Worm (Caenorhabditis elegans) whole organism, young adult: ENCODE data around the gene srh-61.
A peak's percentile ranks its signal among the peaks of the same experiment; 100 is the strongest.
"Not testable (repeated sequence)": the region's sequence is repeated elsewhere in the genome, so short reads cannot be mapped to it uniquely, and the experiment has no call there.

ENCODE experiments used
- B0261.1 ChIP-seq: sonication (generic microtip); optimal IDR thresholded peaks from 2 replicates; lab custom pipeline; 2016; ENCODE audit warnings: mild to moderate bottlenecking, missing genetic modification characterization, moderate library complexity, missing compliant biosample characterization
- B0336.3 ChIP-seq: fragments of 200-800 bp; sonication (Bioruptor generic); IDR thresholded peaks from 2 replicates; pipeline ENCODE4 v1.3.6; 2022; ENCODE audit warnings: missing genetic modification characterization, missing compliant biosample characterization
- D2030.7 ChIP-seq: fragments of 200-800 bp; sonication (Bioruptor generic); IDR thresholded peaks from 2 replicates; pipeline ENCODE4 v1.3.6; 2022; ENCODE audit warnings: missing genetic modification reagents, missing genetic modification characterization, missing compliant biosample characterization
- F23B12.7 ChIP-seq: sonication (generic microtip); optimal IDR thresholded peaks from 2 replicates; lab custom pipeline; 2017; ENCODE audit warnings: missing genetic modification characterization, mild to moderate bottlenecking, missing compliant biosample characterization, antibody characterized with exemption, moderate library complexity; ENCODE audit not compliant: insufficient read depth
- F33H1.4 ChIP-seq: fragments of 200-800 bp; sonication (Bioruptor generic); IDR thresholded peaks from 2 replicates; pipeline ENCODE4 v1.3.6; 2022; ENCODE audit warnings: missing genetic modification reagents, missing genetic modification characterization, missing compliant biosample characterization
- K11D2.4 ChIP-seq: fragments of 200-800 bp; sonication (Bioruptor generic); IDR thresholded peaks from 2 replicates; pipeline ENCODE4 v1.3.6; 2022; ENCODE audit warnings: missing genetic modification reagents, missing genetic modification characterization, missing compliant biosample characterization
- K12H6.12 ChIP-seq: fragments of 200-800 bp; sonication (Bioruptor generic); optimal IDR thresholded peaks from 2 replicates; lab custom pipeline; 2018; ENCODE audit warnings: mild to moderate bottlenecking, missing genetic modification characterization, missing compliant biosample characterization
- T07F8.4 ChIP-seq: sonication (generic microtip); optimal IDR thresholded peaks from 2 replicates; lab custom pipeline; 2016; ENCODE audit warnings: mild to moderate bottlenecking, missing genetic modification characterization, moderate library complexity, missing compliant biosample characterization
- Y67H2A.10 ChIP-seq: fragments of 200-800 bp; sonication (Bioruptor generic); conservative IDR thresholded peaks from 2 replicates; pipeline ENCODE4 v1.3.6; 2022; ENCODE audit warnings: missing genetic modification reagents, missing genetic modification characterization, missing compliant biosample characterization
- Y79H2A.3 ChIP-seq: fragments of 200-800 bp; sonication (Bioruptor generic); conservative IDR thresholded peaks from 2 replicates; pipeline ENCODE4 v1.3.6; 2022; ENCODE audit warnings: missing genetic modification reagents, missing genetic modification characterization, missing compliant biosample characterization
- Y95B8A.8 ChIP-seq: fragments of 200-800 bp; sonication (Bioruptor generic); IDR thresholded peaks from 2 replicates; pipeline ENCODE4 v1.3.6; 2022; ENCODE audit warnings: missing genetic modification reagents, missing genetic modification characterization, missing compliant biosample characterization
- ZK185.1 ChIP-seq: sonication (generic microtip); optimal IDR thresholded peaks from 2 replicates; lab custom pipeline; 2016; ENCODE audit warnings: mild to moderate bottlenecking, missing genetic modification characterization, missing compliant biosample characterization; ENCODE audit not compliant: poor library complexity, severe bottlenecking
- ama-1 ChIP-seq, 3 experiments: fragments of 150-350 bp in 1 of 3; sonication (generic microtip) in 2 of 3; optimal IDR thresholded peaks; 2 replicates each; lab custom pipeline; 2014 to 2018; ENCODE audit warnings: missing biosample characterization in 2 of 3, missing genetic modification characterization in 2 of 3, missing genetic modification reagents in 2 of 3
- atf-7 ChIP-seq: sonication (generic microtip); optimal IDR thresholded peaks from 2 replicates; lab custom pipeline; 2017; ENCODE audit warnings: mild to moderate bottlenecking, missing genetic modification characterization, missing compliant biosample characterization
- attf-3 ChIP-seq: fragments of 200-800 bp; sonication (Bioruptor generic); conservative IDR thresholded peaks from 2 replicates; pipeline ENCODE4 v1.3.6; 2022; ENCODE audit warnings: missing genetic modification reagents, missing genetic modification characterization, missing compliant biosample characterization
- attf-5 ChIP-seq: fragments of 200-800 bp; sonication (Bioruptor generic); optimal IDR thresholded peaks from 2 replicates; lab custom pipeline; 2018; ENCODE audit warnings: mild to moderate bottlenecking, missing genetic modification characterization, missing compliant biosample characterization
- attf-6 ChIP-seq: fragments of 200-800 bp; sonication (Bioruptor generic); IDR thresholded peaks from 2 replicates; pipeline ENCODE4 v1.3.6; 2022; ENCODE audit warnings: missing genetic modification reagents, missing genetic modification characterization, missing compliant biosample characterization
- ceh-40 ChIP-seq: fragments of 200-800 bp; sonication (Bioruptor generic); IDR thresholded peaks from 2 replicates; pipeline ENCODE4 v1.3.6; 2022; ENCODE audit warnings: missing genetic modification characterization, missing compliant biosample characterization
- chd-7 ChIP-seq: sonication (generic microtip); optimal IDR thresholded peaks from 2 replicates; lab custom pipeline; 2016; ENCODE audit warnings: mild to moderate bottlenecking, missing genetic modification characterization, moderate library complexity, missing compliant biosample characterization
- die-1 ChIP-seq: sonication (generic microtip); optimal IDR thresholded peaks from 2 replicates; lab custom pipeline; 2016; ENCODE audit warnings: missing genotype, mild to moderate bottlenecking, missing genetic modification characterization, missing compliant biosample characterization
- dox-1 ChIP-seq: fragments of 200-800 bp; sonication (Bioruptor generic); IDR thresholded peaks from 2 replicates; pipeline ENCODE4 v1.3.6; 2022; ENCODE audit warnings: missing genetic modification reagents, missing genetic modification characterization, missing compliant biosample characterization
- egl-44 ChIP-seq: fragments of 200-800 bp; sonication (Bioruptor generic); IDR thresholded peaks from 2 replicates; pipeline ENCODE4 v1.3.6; 2022; ENCODE audit warnings: missing genetic modification reagents, missing genetic modification characterization, missing compliant biosample characterization
- ekl-4 ChIP-seq: fragments of 200-800 bp; sonication (Bioruptor generic); IDR thresholded peaks from 2 replicates; pipeline ENCODE4 v1.3.6; 2022; ENCODE audit warnings: missing genetic modification reagents, missing genetic modification characterization, missing compliant biosample characterization
- hmg-1.2 ChIP-seq: fragments of 200-800 bp; sonication (Bioruptor generic); IDR thresholded peaks from 2 replicates; pipeline ENCODE4 v1.3.6; 2022; ENCODE audit warnings: missing genetic modification reagents, missing genetic modification characterization, missing compliant biosample characterization
- hsf-1 ChIP-seq: fragments of 200-800 bp; sonication (Bioruptor generic); IDR thresholded peaks from 2 replicates; pipeline ENCODE4 v1.3.6; 2022; ENCODE audit warnings: missing genetic modification reagents, missing genetic modification characterization, missing compliant biosample characterization
- let-607 ChIP-seq, 2 experiments: fragments of 200-800 bp in 1 of 2; sonication (Bioruptor generic) in 1 of 2; sonication (generic microtip) in 1 of 2; optimal IDR thresholded peaks; 2 replicates each; lab custom pipeline; 2016 to 2018; ENCODE audit warnings: mild to moderate bottlenecking in 2 of 2, missing compliant biosample characterization in 2 of 2, missing genetic modification characterization in 2 of 2, moderate library complexity in 2 of 2, missing genotype in 1 of 2
- lin-26 ChIP-seq: fragments of 200-800 bp; sonication (Bioruptor generic); IDR thresholded peaks from 2 replicates; pipeline ENCODE4 v1.3.6; 2022; ENCODE audit warnings: missing genetic modification reagents, missing genetic modification characterization, missing compliant biosample characterization
- lin-54 ChIP-seq: fragments of 200-800 bp; sonication (Bioruptor generic); optimal IDR thresholded peaks from 2 replicates; lab custom pipeline; 2018; ENCODE audit warnings: mild to moderate bottlenecking, missing genetic modification characterization, missing compliant biosample characterization
- madf-10 ChIP-seq: sonication (generic microtip); optimal IDR thresholded peaks from 2 replicates; lab custom pipeline; 2016; ENCODE audit warnings: mild to moderate bottlenecking, missing genetic modification characterization, missing compliant biosample characterization
- madf-6 ChIP-seq: fragments of 200-800 bp; sonication (Bioruptor generic); IDR thresholded peaks from 2 replicates; pipeline ENCODE4 v1.3.6; 2022; ENCODE audit warnings: missing genetic modification reagents, missing genetic modification characterization, missing compliant biosample characterization
- mcd-1 ChIP-seq: fragments of 200-800 bp; sonication (Bioruptor generic); IDR thresholded peaks from 2 replicates; pipeline ENCODE4 v1.3.6; 2022; ENCODE audit warnings: missing genetic modification reagents, missing genetic modification characterization, missing compliant biosample characterization
- mel-28 ChIP-seq: sonication (generic microtip); optimal IDR thresholded peaks from 2 replicates; lab custom pipeline; 2016; ENCODE audit warnings: borderline replicate concordance, mild to moderate bottlenecking, missing genetic modification characterization, missing compliant biosample characterization
- mes-4 ChIP-seq: sonication (generic microtip); optimal IDR thresholded peaks from 2 replicates; lab custom pipeline; 2016; ENCODE audit warnings: missing genotype, missing genetic modification characterization, missing compliant biosample characterization
- mxl-1 ChIP-seq: sonication (generic microtip); optimal IDR thresholded peaks from 2 replicates; lab custom pipeline; 2016; ENCODE audit warnings: missing genetic modification characterization, missing compliant biosample characterization
- nhr-80 ChIP-seq: sonication (generic microtip); optimal IDR thresholded peaks from 2 replicates; lab custom pipeline; 2016; ENCODE audit warnings: missing genetic modification characterization, missing compliant biosample characterization
- nhr-90 ChIP-seq: sonication (generic microtip); optimal IDR thresholded peaks from 2 replicates; lab custom pipeline; 2016; ENCODE audit warnings: missing genotype, mild to moderate bottlenecking, missing genetic modification characterization, missing compliant biosample characterization
- rec-8 ChIP-seq, 2 experiments: sonication (generic microtip); optimal IDR thresholded peaks; 2 replicates each; lab custom pipeline; 2016; ENCODE audit warnings: mild to moderate bottlenecking in 2 of 2, missing genetic modification characterization in 2 of 2, missing genetic modification reagents in 2 of 2, missing genotype in 2 of 2, missing biosample characterization in 1 of 2, missing compliant biosample characterization in 1 of 2, moderate library complexity in 1 of 2
- snpc-1.1 ChIP-seq: sonication (generic microtip); optimal IDR thresholded peaks from 2 replicates; lab custom pipeline; 2017; ENCODE audit warnings: missing genetic modification characterization, mild to moderate bottlenecking, missing compliant biosample characterization, antibody characterized with exemption, moderate library complexity, missing genotype, missing genetic modification reagents; ENCODE audit not compliant: insufficient read depth
- snpc-1.3 ChIP-seq: sonication (generic microtip); optimal IDR thresholded peaks from 2 replicates; lab custom pipeline; 2017; ENCODE audit warnings: missing genetic modification characterization, mild to moderate bottlenecking, missing compliant biosample characterization, antibody characterized with exemption, moderate library complexity, missing genotype, missing genetic modification reagents; ENCODE audit not compliant: insufficient read depth
- snpc-3.4 ChIP-seq: sonication (generic microtip); optimal IDR thresholded peaks from 2 replicates; lab custom pipeline; 2017; ENCODE audit warnings: missing genetic modification characterization, mild to moderate bottlenecking, missing compliant biosample characterization, antibody characterized with exemption, moderate library complexity, missing genotype, missing genetic modification reagents
- snpc-4 ChIP-seq, 5 experiments: fragments of 150-350 bp in 1 of 5; sonication (generic microtip) in 4 of 5; optimal IDR thresholded peaks; 2 replicates each; lab custom pipeline; 2014 to 2018; ENCODE audit warnings: missing genetic modification characterization in 5 of 5, missing biosample characterization in 3 of 5, antibody characterized with exemption in 2 of 5, mild to moderate bottlenecking in 2 of 5, missing compliant biosample characterization in 2 of 5, missing genotype in 2 of 5, moderate library complexity in 2 of 5, missing genetic modification reagents in 1 of 5
- tbp1 ChIP-seq: fragments of 200-800 bp; sonication (Bioruptor generic); optimal IDR thresholded peaks from 2 replicates; lab custom pipeline; 2018; ENCODE audit warnings: mild to moderate bottlenecking, missing genetic modification characterization, missing compliant biosample characterization
- zim-3 ChIP-seq: sonication (generic microtip); optimal IDR thresholded peaks from 2 replicates; lab custom pipeline; 2017; ENCODE audit warnings: mild to moderate bottlenecking, missing genetic modification characterization, moderate library complexity, missing compliant biosample characterization
- ztf-28 ChIP-seq: fragments of 200-800 bp; sonication (Bioruptor generic); IDR thresholded peaks from 2 replicates; pipeline ENCODE4 v1.3.6; 2022; ENCODE audit warnings: missing genetic modification reagents, missing genetic modification characterization, missing compliant biosample characterization

Gene srh-61

DNA sequence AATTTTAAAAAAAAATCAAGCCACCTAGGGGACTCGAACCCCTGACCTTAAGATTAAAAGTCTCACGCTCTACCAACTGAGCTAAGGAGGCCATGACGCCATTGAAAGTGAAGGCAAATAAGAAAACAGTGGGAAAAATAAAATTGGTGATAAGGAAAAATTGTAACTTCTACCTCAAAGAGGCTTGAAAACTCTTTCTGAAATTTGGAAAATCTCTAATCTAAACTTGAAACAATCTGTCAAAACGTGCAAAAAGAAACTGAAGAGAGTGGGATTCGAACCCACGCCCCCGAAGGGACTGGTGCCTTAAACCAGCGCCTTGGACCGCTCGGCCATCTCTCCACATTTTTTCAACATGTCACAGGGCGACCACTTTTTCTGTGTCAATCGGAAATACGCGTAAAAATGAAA, 25.5 kb upstream of the srh-61 start (continued):
- TF ChIP-seq mes-4 (tag; lab: Kevin White, UChicago) (peak; percentile 55), attf-6 (0 out of 2 replicates have a peak, but pooled peaks have one; percentile 54), lin-54 (peak; percentile 41), let-607 (tag; optimal IDR thresholded peaks at IDR 0.05; lab: Kevin White, UChicago) (peak; percentile 32 to 38), chd-7 (tag; lab: Kevin White, UChicago) (peak; percentile 77), attf-5 (GFP tag; lab: Kevin White, UChicago) (peak; percentile 48), tbp1 (peak; percentile 91), atf-7 (peak; percentile 66), snpc-4 (GFP tag; optimal IDR thresholded peaks at IDR 0.05; lab: Kevin White, UChicago) (peak; percentile 75), snpc-4 (tag; optimal IDR thresholded peaks at IDR 0.05; lab: Kevin White, UChicago) (peak in 3 of 4 experiments; percentile 44 to 72 (median 70)), Y79H2A.3 (GFP tag; lab: Robert Waterston, UW) (0 out of 2 replicates have a peak, but pooled peaks have one; percentile 53), attf-3 (peak; percentile 57; the same call in 1 of the 2 replicates), rec-8 (tag; optimal IDR thresholded peaks at IDR 0.05; lab: Kevin White, UChicago) (peak; percentile 3 to 62), ZK185.1 (tag; lab: Kevin White, UChicago) (peak; percentile 77), K12H6.12 (peak; percentile 9), T07F8.4 (tag; lab: Kevin White, UChicago) (peak; percentile 69), nhr-80 (tag; lab: Kevin White, UChicago) (peak; percentile 52), egl-44 (GFP tag; lab: Robert Waterston, UW) (0 out of 2 replicates have a peak, but pooled peaks have one; percentile 64), die-1 (tag; lab: Kevin White, UChicago) (peak; percentile 84), snpc-3.4 (peak; percentile 67), F23B12.7 (tag; lab: Kevin White, UChicago) (peak; percentile 76), dox-1 (peak; percentile 80), snpc-1.1 (tag; lab: Kevin White, UChicago) (peak; percentile 76), mxl-1 (tag; lab: Kevin White, UChicago) (peak; percentile 65), hmg-1.2 (peak; percentile 62; the same call in 1 of the 2 replicates), hsf-1 (GFP tag; lab: Robert Waterston, UW) (0 out of 2 replicates have a peak, but pooled peaks have one; percentile 14), Y95B8A.8 (GFP tag; lab: Robert Waterston, UW) (0 out of 2 replicates have a peak, but pooled peaks have one; percentile 42), D2030.7 (GFP tag; lab: Robert Waterston, UW) (peak; percentile 80), ama-1 (GFP tag; optimal IDR thresholded peaks at IDR 0.05; lab: Kevin White, UChicago) (peak; percentile 48 to 59), snpc-1.3 (tag; lab: Kevin White, UChicago) (peak; percentile 49), mcd-1 (peak; percentile 50; the same call in 1 of the 2 replicates), madf-6 (GFP tag; lab: Robert Waterston, UW) (peak; percentile 63), Y67H2A.10 (0 out of 2 replicates have a peak, but pooled peaks have one; percentile 10), ekl-4 (peak; percentile 17; the same call in 1 of the 2 replicates), K11D2.4 (GFP tag; lab: Robert Waterston, UW) (0 out of 2 replicates have a peak, but pooled peaks have one; percentile 11), nhr-90 (tag; lab: Kevin White, UChicago) (peak; percentile 88), F33H1.4 (peak; percentile 24), mel-28 (tag; lab: Kevin White, UChicago) (peak; percentile 3), zim-3 (tag; lab: Kevin White, UChicago) (peak; percentile 73), B0261.1 (tag; lab: Kevin White, UChicago) (peak; percentile 94), ceh-40 (0 out of 2 replicates have a peak, but pooled peaks have one; percentile 40), ztf-28 (GFP tag; lab: Robert Waterston, UW) (0 out of 2 replicates have a peak, but pooled peaks have one; percentile 42), madf-10 (tag; lab: Kevin White, UChicago) (peak; percentile 39), B0336.3 (peak; percentile 73), lin-26 (GFP tag; lab: Robert Waterston, UW) (peak; percentile 90)
- TF ChIP-seq ama-1 (optimal IDR thresholded peaks at IDR 0.05; lab: Kevin White, UChicago): not testable (repeated sequence)
